Worm (Caenorhabditis elegans) whole organism, late embryonic: ENCODE measurements around the gene Y43F8B.2.

Experiments used
- F13H6.1 ChIP-seq: sonication (generic microtip); optimal IDR thresholded peaks from 2 replicates; lab custom pipeline; 2016; ENCODE audit warnings: missing genetic modification characterization, missing compliant biosample characterization
- elt-2 ChIP-seq: sonication (generic microtip); optimal IDR thresholded peaks from 2 replicates; lab custom pipeline; 2016; ENCODE audit warnings: missing genetic modification reagents, missing genetic modification characterization, missing compliant biosample characterization
- tbx-2 ChIP-seq: sonication (generic microtip); optimal IDR thresholded peaks from 2 replicates; lab custom pipeline; 2016; ENCODE audit warnings: missing genetic modification characterization, missing compliant biosample characterization

ce11 chrV:19491302-19491701 is 41.6 kb downstream of the Y43F8B.2 start, which contains the start of gene Y43F8B.29:
- TF ChIP-seq elt-2 (tag; lab: Kevin White, UChicago) (no peak), tbx-2 (tag; lab: Kevin White, UChicago) (no peak), F13H6.1 (no peak)
